Worm (Caenorhabditis elegans): ENCODE data around the gene dhs-21.

- TF ChIP-seq pros-1 (tag; optimal IDR thresholded peaks at IDR 0.05) (no peak), rnt-1 (tag; optimal IDR thresholded peaks at IDR 0.05) (no peak)
Measured at ce11 chrV:12718622-12719021, 14.8 kb downstream of the dhs-21 start, which contains the start of gene str-181.

Data from whole organism, late embryonic.